Fruit fly (Drosophila melanogaster): ENCODE data around the gene CG42526.

CG42526 gene

DNA sequence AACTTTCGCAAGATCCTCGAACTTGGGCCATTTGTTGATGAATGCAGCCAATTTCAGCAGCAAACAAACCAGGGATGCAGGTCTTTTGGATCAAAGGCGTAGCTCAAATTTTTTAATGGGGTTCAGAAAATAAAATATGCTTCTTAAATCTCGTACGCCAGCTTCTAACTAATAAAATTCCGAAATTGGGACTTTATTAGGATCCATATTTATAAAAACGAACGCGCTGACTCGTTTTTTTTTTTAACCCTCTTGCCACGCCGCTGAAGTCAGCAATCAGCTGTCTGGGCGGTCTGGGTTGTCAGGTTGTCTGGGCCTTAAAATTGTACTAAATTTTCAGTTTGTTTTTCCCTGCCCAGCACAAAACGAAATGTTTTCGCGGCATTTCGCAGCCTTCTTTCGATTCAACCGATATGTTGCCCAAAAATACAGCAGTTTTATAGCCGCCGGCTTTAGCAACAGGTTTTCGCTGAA is 22.5 kb upstream of the CG42526 start, which contains the start of gene CG3437 (continued):
- TF ChIP-seq CG12155 (GFP tag; optimal IDR thresholded peaks at IDR 0.05) (peak; percentile 98), crc (GFP tag; optimal IDR thresholded peaks at IDR 0.05) (peak; percentile 95), CG17802 (tag; optimal IDR thresholded peaks at IDR 0.05) (peak; percentile 93), hb (GFP tag; IDR thresholded peaks at IDR 0.05; ENCODE audit: partially characterized antibody) (no peak), gcm2 (GFP tag; optimal IDR thresholded peaks at IDR 0.05) (peak; percentile 97), bigmax (GFP tag; optimal IDR thresholded peaks at IDR 0.05) (peak; percentile 77), Asciz (GFP tag; optimal IDR thresholded peaks at IDR 0.05) (peak; percentile 98), lmd (GFP tag; IDR thresholded peaks at IDR 0.05) (peak; percentile 99), Rfx (GFP tag; IDR thresholded peaks at IDR 0.05) (peak; percentile 100), CG8359 (GFP tag; optimal IDR thresholded peaks at IDR 0.05; ENCODE audit: borderline replicate concordance) (peak; percentile 94), CG2129 (GFP tag; IDR thresholded peaks at IDR 0.05; ENCODE audit: partially characterized antibody) (0 out of 2 replicates have a peak, but pooled peaks have one; percentile 11), CG8478 (optimal IDR thresholded peaks at IDR 0.05) (no peak), crp (GFP tag; optimal IDR thresholded peaks at IDR 0.05) (peak; percentile 46 to 92), CG8281 (tag; optimal IDR thresholded peaks at IDR 0.05) (peak; percentile 93), CG15073 (GFP tag; optimal IDR thresholded peaks at IDR 0.05) (peak; percentile 89), Camta (GFP tag; optimal IDR thresholded peaks at IDR 0.05) (peak; percentile 97), CG13894 (tag; optimal IDR thresholded peaks at IDR 0.05) (peak; percentile 99), CG3995 (GFP tag; optimal IDR thresholded peaks at IDR 0.05) (peak; percentile 82), tio (GFP tag; optimal IDR thresholded peaks at IDR 0.05) (peak; percentile 98), CG34224 (GFP tag; IDR thresholded peaks at IDR 0.05; ENCODE audit: partially characterized antibody) (peak; percentile 39; the same call in 1 of the 3 replicates), nom (GFP tag; optimal IDR thresholded peaks at IDR 0.05) (peak; percentile 99), CG13287 (GFP tag; IDR thresholded peaks at IDR 0.05; ENCODE audit: partially characterized antibody) (peak; percentile 58; the same call in 1 of the 2 replicates), CG10321 (GFP tag; IDR thresholded peaks at IDR 0.05) (peak; percentile 87), CG17912 (GFP tag; optimal IDR thresholded peaks at IDR 0.05) (peak; percentile 95), CG10543 (GFP tag; optimal IDR thresholded peaks at IDR 0.05) (peak; percentile 97), pnt (GFP tag; optimal IDR thresholded peaks at IDR 0.05) (peak; percentile 99), Antp (GFP tag; optimal IDR thresholded peaks at IDR 0.05) (peak; percentile 99), CG31365 (tag; optimal IDR thresholded peaks at IDR 0.05) (peak; percentile 93), Bteb2 (GFP tag; optimal IDR thresholded peaks at IDR 0.05) (peak; percentile 98), Hr78 (GFP tag; optimal IDR thresholded peaks at IDR 0.05) (peak in 1 of 2 experiments; percentile 86), CG14860 (GFP tag; IDR thresholded peaks at IDR 0.05; ENCODE audit: partially characterized antibody) (no peak), sna (GFP tag; IDR thresholded peaks at IDR 0.05; ENCODE audit: partially characterized antibody) (no peak; the same call in 1 of the 2 replicates), CG9817 (tag; optimal IDR thresholded peaks at IDR 0.05) (peak; percentile 99), row (GFP tag; IDR thresholded peaks at IDR 0.05) (peak; percentile 100), vvl (GFP tag; IDR thresholded peaks at IDR 0.05) (peak; percentile 100), CG10565 (GFP tag; optimal IDR thresholded peaks at IDR 0.05) (peak; percentile 92), Nf-YC (tag; optimal IDR thresholded peaks at IDR 0.05) (peak; percentile 83), Optix (GFP tag; IDR thresholded peaks at IDR 0.05) (peak; percentile 99), Hr51 (GFP tag; optimal IDR thresholded peaks at IDR 0.05) (peak; percentile 97 to 98), CG11696 (GFP tag; IDR thresholded peaks at IDR 0.05) (peak; percentile 96), CG2875 (GFP tag; optimal IDR thresholded peaks at IDR 0.05) (peak; percentile 96), CG10431 (GFP tag; optimal IDR thresholded peaks at IDR 0.05) (peak; percentile 95), Dref (GFP tag; IDR thresholded peaks at IDR 0.05) (peak; percentile 51), CG9609 (GFP tag; optimal IDR thresholded peaks at IDR 0.05) (peak; percentile 98), Hey (tag; optimal IDR thresholded peaks at IDR 0.05) (peak; percentile 94), Stat92E (GFP tag; optimal IDR thresholded peaks at IDR 0.05) (peak in 1 of 3 experiments; percentile 91), gfzf (GFP tag; optimal IDR thresholded peaks at IDR 0.05) (peak; percentile 39), CG32772 (GFP tag; IDR thresholded peaks at IDR 0.05) (peak; percentile 100)
